Worm (Caenorhabditis elegans): ENCODE results near the gene R01H2.2.

DNA sequence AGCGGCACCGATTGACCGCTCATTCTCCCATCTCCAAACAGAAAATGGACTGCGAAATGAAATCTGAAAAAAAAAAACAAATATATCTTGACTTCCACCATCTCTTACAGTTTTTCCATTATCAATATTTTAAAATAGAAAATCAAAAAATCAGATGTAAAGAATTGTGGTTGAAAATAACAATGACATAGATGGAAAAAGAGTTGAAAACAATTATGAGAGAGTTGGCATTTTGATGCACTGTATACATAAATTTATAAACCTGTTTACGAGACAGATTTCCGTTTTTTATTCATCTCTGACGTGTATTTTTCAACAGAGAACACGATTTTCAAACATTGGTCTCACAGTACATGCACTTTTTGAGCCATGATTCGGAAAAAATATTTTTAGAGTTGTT is 24.3 kb downstream of the R01H2.2 start, which contains the start of gene ZK418.7:
- no peak for TF ChIP-seq nhr-77 (tag; optimal IDR thresholded peaks at IDR 0.05)
- no peak for TF ChIP-seq daf-19 (GFP tag; conservative IDR thresholded peaks at IDR 0.05)
- TF ChIP-seq ZK546.5 (tag; optimal IDR thresholded peaks at IDR 0.05) = no peak

All from whole organism, L4 larva.